Fruit fly (Drosophila melanogaster) whole organism, wandering third instar larva: Measurements from ENCODE around the gene Sugb.

Experiments
- Dfd ChIP-seq: fragments of >200 bp; optimal IDR thresholded peaks from 2 replicates; lab custom pipeline; 2017; ENCODE audit warnings: missing biosample characterization, missing genetic modification characterization
- GATAd ChIP-seq: sonication (Bioruptor generic); optimal IDR thresholded peaks from 2 replicates; lab custom pipeline; 2016; ENCODE audit warnings: missing biosample characterization, missing genetic modification characterization
- Hr78 ChIP-seq: fragments of >200 bp; optimal IDR thresholded peaks from 2 replicates; lab custom pipeline; 2017; ENCODE audit warnings: missing biosample characterization, missing genetic modification characterization
- OdsH ChIP-seq: fragments of 200-800 bp; sonication (Bioruptor generic); optimal IDR thresholded peaks from 2 replicates; lab custom pipeline; 2016; ENCODE audit warnings: missing biosample characterization, mild to moderate bottlenecking, missing genetic modification characterization
- brk ChIP-seq: fragments of 200-800 bp; sonication (Bioruptor generic); optimal IDR thresholded peaks from 2 replicates; lab custom pipeline; 2016; ENCODE audit warnings: missing biosample characterization, mild to moderate bottlenecking, missing genetic modification characterization
- dl ChIP-seq, 2 experiments: fragments of 175-275, 200-275 bp in 1 of 2; fragments of 200-275 bp in 1 of 2; sonication (Bioruptor generic); optimal IDR thresholded peaks; lab custom pipeline; 2018; ENCODE audit warnings: mild to moderate bottlenecking in 2 of 2, missing biosample characterization in 2 of 2, missing genetic modification characterization in 2 of 2, moderate library complexity in 2 of 2; ENCODE audit not compliant: partially characterized antibody in 2 of 2, insufficient read depth in 1 of 2
- foxo ChIP-seq, 2 experiments: fragments of 200-800 bp; sonication (Bioruptor generic); optimal IDR thresholded peaks; 2 replicates in 1 of 2; 3 replicates in 1 of 2; lab custom pipeline; 2016 to 2017; ENCODE audit warnings: missing biosample characterization in 2 of 2, missing genetic modification characterization in 2 of 2
- h ChIP-seq: fragments of 200-800 bp; sonication (Bioruptor generic); optimal IDR thresholded peaks from 3 replicates; lab custom pipeline; 2016; ENCODE audit warnings: missing biosample characterization, mild to moderate bottlenecking, missing genetic modification characterization
- jim ChIP-seq: fragments of 175-275, 200-325 bp; sonication (Bioruptor generic); optimal IDR thresholded peaks from 2 replicates; lab custom pipeline; 2016; ENCODE audit warnings: missing biosample characterization, mild to moderate bottlenecking, missing genetic modification characterization
- psq ChIP-seq: fragments of 200-800 bp; sonication (Bioruptor generic); optimal IDR thresholded peaks from 3 replicates; lab custom pipeline; 2017; ENCODE audit warnings: missing biosample characterization, mild to moderate bottlenecking, missing genetic modification characterization, moderate library complexity
- sage ChIP-seq: fragments of 200-800 bp; sonication (Bioruptor generic); optimal IDR thresholded peaks from 2 replicates; lab custom pipeline; 2016; ENCODE audit warnings: missing biosample characterization, mild to moderate bottlenecking, missing genetic modification characterization
- tai ChIP-seq: sonication (Bioruptor generic); optimal IDR thresholded peaks from 2 replicates; lab custom pipeline; 2016; ENCODE audit warnings: missing biosample characterization, missing genetic modification characterization
- woc ChIP-seq: sonication (Bioruptor generic); optimal IDR thresholded peaks from 2 replicates; lab custom pipeline; 2016; ENCODE audit warnings: missing biosample characterization, mild to moderate bottlenecking, missing genetic modification characterization

DNA sequence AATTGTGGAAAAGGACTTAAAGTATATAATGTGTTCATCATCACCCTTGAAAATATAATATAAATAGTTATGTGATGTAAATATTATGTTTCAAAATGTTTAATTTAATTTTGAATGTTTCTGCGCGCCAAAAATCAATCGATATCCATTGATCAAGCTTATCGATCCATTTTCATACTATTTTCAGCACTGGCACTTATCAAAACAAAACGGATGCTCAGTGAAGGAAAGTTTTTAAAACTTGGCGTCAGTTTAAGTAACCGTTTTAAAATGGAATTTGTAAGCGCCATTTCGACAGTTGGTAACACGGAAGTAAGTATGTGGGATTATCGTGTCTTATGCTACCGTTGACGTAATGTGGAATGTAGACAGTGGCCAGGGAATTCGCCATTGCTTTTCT is 44.4 kb downstream of the Sugb start, which contains the start of gene sunn:
- TF ChIP-seq OdsH (GFP tag; lab: Kevin White, UChicago) (no peak), psq (GFP tag; lab: Kevin White, UChicago) (no peak), brk (GFP tag; lab: Kevin White, UChicago) (no peak), Hr78 (GFP tag; lab: Kevin White, UChicago) (no peak), Dfd (GFP tag; lab: Kevin White, UChicago) (no peak), dl (GFP tag; optimal IDR thresholded peaks at IDR 0.05; lab: Kevin White, UChicago; ENCODE audit: insufficient read depth in 1 of 2, partially characterized antibody in 2 of 2) (no peak), woc (GFP tag; lab: Kevin White, UChicago) (no peak), sage (no peak), foxo (GFP tag; optimal IDR thresholded peaks at IDR 0.05; lab: Kevin White, UChicago) (no peak), GATAd (no peak), tai (GFP tag; lab: Kevin White, UChicago) (no peak), h (GFP tag; lab: Kevin White, UChicago) (no peak), jim (GFP tag; lab: Kevin White, UChicago) (no peak)
